ENCODE assay signal across 3 fruit fly cellular contexts in genomic region chr2L:17582994-17583393, dm6.
TF ChIP-seq lines count a peak whose summit lies in the region.

No protein-coding gene starts in this region.

- no peak for TF ChIP-seq CTCF in whole organism, embryonic (GFP tag; optimal IDR thresholded peaks at IDR 0.05; lab: Kevin White, UChicago)

TF ChIP-seq in whole organism, embryonic, 481 proteins besides CTCF, POLR2A, EP300 and RAD21 (continues in another document):
- TF ChIP-seq Nf-YB (GFP tag; optimal IDR thresholded peaks at IDR 0.05; lab: Kevin White, UChicago) (peak; percentile 14), Oaz (GFP tag; IDR thresholded peaks at IDR 0.05; lab: Robert Waterston, UW) (no peak), MTF-1 (GFP tag; optimal IDR thresholded peaks at IDR 0.05; lab: Kevin White, UChicago; ENCODE audit: borderline replicate concordance) (no peak), CG3407 (GFP tag; optimal IDR thresholded peaks at IDR 0.05; lab: Kevin White, UChicago) (peak; percentile 48), Sox102F (GFP tag; optimal IDR thresholded peaks at IDR 0.05; lab: Kevin White, UChicago) (peak; percentile 54), HLH3B (GFP tag; IDR thresholded peaks at IDR 0.05; lab: Robert Waterston, UW) (peak; percentile 34; the same call in 1 of the 2 replicates), CG12219 (GFP tag; optimal IDR thresholded peaks at IDR 0.05; lab: Kevin White, UChicago) (peak; percentile 59), ATbp (GFP tag; optimal IDR thresholded peaks at IDR 0.05; lab: Kevin White, UChicago) (peak; percentile 58), Oli (tag; optimal IDR thresholded peaks at IDR 0.05; lab: Kevin White, UChicago) (peak; percentile 88), Dip3 (GFP tag; optimal IDR thresholded peaks at IDR 0.05; lab: Kevin White, UChicago) (peak; percentile 8), CG30431 (GFP tag; optimal IDR thresholded peaks at IDR 0.05; lab: Kevin White, UChicago) (peak; percentile 12), CG8388 (GFP tag; optimal IDR thresholded peaks at IDR 0.05; lab: Kevin White, UChicago) (peak; percentile 61), ac (GFP tag; optimal IDR thresholded peaks at IDR 0.05; lab: Kevin White, UChicago) (no peak), eve (GFP tag; optimal IDR thresholded peaks at IDR 0.05; lab: Kevin White, UChicago) (peak in 1 of 2 experiments; percentile 44), Optix (GFP tag; IDR thresholded peaks at IDR 0.05; lab: Robert Waterston, UW) (no peak; the same call in 2 of the 3 replicates), CG10462 (GFP tag; optimal IDR thresholded peaks at IDR 0.05; lab: Kevin White, UChicago) (peak; percentile 15), ara (GFP tag; IDR thresholded peaks at IDR 0.05; lab: Robert Waterston, UW) (no peak), cato (GFP tag; optimal IDR thresholded peaks at IDR 0.05; lab: Kevin White, UChicago; ENCODE audit: borderline replicate concordance) (peak; percentile 20), CG4707 (GFP tag; optimal IDR thresholded peaks at IDR 0.05; lab: Kevin White, UChicago) (no peak), Mad (GFP tag; optimal IDR thresholded peaks at IDR 0.05; lab: Kevin White, UChicago) (no peak), ems (GFP tag; optimal IDR thresholded peaks at IDR 0.05; lab: Kevin White, UChicago) (peak; percentile 14), chif (GFP tag; optimal IDR thresholded peaks at IDR 0.05; lab: Kevin White, UChicago) (peak in 1 of 2 experiments; percentile 58), CG9817 (tag; optimal IDR thresholded peaks at IDR 0.05; lab: Kevin White, UChicago) (peak; percentile 12), CG4820 (GFP tag; optimal IDR thresholded peaks at IDR 0.05; lab: Kevin White, UChicago) (peak; percentile 38), Hmr (GFP tag; optimal IDR thresholded peaks at IDR 0.05; lab: Kevin White, UChicago) (peak; percentile 40), nmo (GFP tag; optimal IDR thresholded peaks at IDR 0.05; lab: Kevin White, UChicago) (peak; percentile 58), pnt (GFP tag; optimal IDR thresholded peaks at IDR 0.05; lab: Kevin White, UChicago) (peak; percentile 45), gro (GFP tag; optimal IDR thresholded peaks at IDR 0.05; lab: Kevin White, UChicago) (no peak), CG12391 (tag; optimal IDR thresholded peaks at IDR 0.05; lab: Kevin White, UChicago) (peak; percentile 62)

TF ChIP-seq in whole organism, prepupa, 60 proteins besides CTCF, POLR2A, EP300 and RAD21:
- TF ChIP-seq Ets21C (GFP tag; optimal IDR thresholded peaks at IDR 0.05; lab: Kevin White, UChicago) (no peak), fd85E (GFP tag; optimal IDR thresholded peaks at IDR 0.05; lab: Kevin White, UChicago) (no peak), dac (GFP tag; optimal IDR thresholded peaks at IDR 0.05; lab: Kevin White, UChicago) (no peak), CG6792 (GFP tag; optimal IDR thresholded peaks at IDR 0.05; lab: Kevin White, UChicago) (no peak), CG10669 (GFP tag; optimal IDR thresholded peaks at IDR 0.05; lab: Kevin White, UChicago) (no peak), topi (GFP tag; optimal IDR thresholded peaks at IDR 0.05; lab: Kevin White, UChicago) (peak; percentile 1), fkh (GFP tag; optimal IDR thresholded peaks at IDR 0.05; lab: Kevin White, UChicago) (no peak), Sox102F (GFP tag; optimal IDR thresholded peaks at IDR 0.05; lab: Kevin White, UChicago) (no peak), Met (GFP tag; optimal IDR thresholded peaks at IDR 0.05; lab: Kevin White, UChicago) (peak; percentile 25), esn (GFP tag; optimal IDR thresholded peaks at IDR 0.05; lab: Kevin White, UChicago) (peak; percentile 6), CG32006 (GFP tag; optimal IDR thresholded peaks at IDR 0.05; lab: Kevin White, UChicago) (no peak), CG8632 (GFP tag; optimal IDR thresholded peaks at IDR 0.05; lab: Kevin White, UChicago) (no peak), CG6163 (GFP tag; IDR thresholded peaks at IDR 0.05; lab: Robert Waterston, UW) (no peak), pdm3 (GFP tag; optimal IDR thresholded peaks at IDR 0.05; lab: Kevin White, UChicago) (no peak), svp (GFP tag; lab: Kevin White, UChicago) (peak; percentile 53)

TF ChIP-seq in whole organism, wandering third instar larva, 38 proteins besides CTCF, POLR2A, EP300 and RAD21:
- peak; percentile 10 for TF ChIP-seq ey (GFP tag; optimal IDR thresholded peaks at IDR 0.05; lab: Kevin White, UChicago)
- no peak for TF ChIP-seq Mio (GFP tag; optimal IDR thresholded peaks at IDR 0.05; lab: Kevin White, UChicago)
- peak in 1 of 2 experiments; percentile 47 for TF ChIP-seq foxo (GFP tag; optimal IDR thresholded peaks at IDR 0.05; lab: Kevin White, UChicago)
- peak; percentile 30 for TF ChIP-seq h (GFP tag; optimal IDR thresholded peaks at IDR 0.05; lab: Kevin White, UChicago)
- peak; percentile 6 for TF ChIP-seq OdsH (GFP tag; optimal IDR thresholded peaks at IDR 0.05; lab: Kevin White, UChicago)
- TF ChIP-seq Hr83 (GFP tag; optimal IDR thresholded peaks at IDR 0.05; lab: Kevin White, UChicago; ENCODE audit: poor library complexity, severe bottlenecking), result no peak
- TF ChIP-seq fru (GFP tag; optimal IDR thresholded peaks at IDR 0.05; lab: Kevin White, UChicago), result peak; percentile 46
- TF ChIP-seq dl (GFP tag; optimal IDR thresholded peaks at IDR 0.05; lab: Kevin White, UChicago; ENCODE audit: insufficient read depth in 1 of 2, partially characterized antibody in 2 of 2), result no peak
- peak; percentile 18 for TF ChIP-seq rgr (GFP tag; optimal IDR thresholded peaks at IDR 0.05; lab: Kevin White, UChicago)
- TF ChIP-seq br (GFP tag; optimal IDR thresholded peaks at IDR 0.05; lab: Kevin White, UChicago), result peak; percentile 4

Comparison
In these comparisons a context has a peak if more than half of its experiments do, and no peak if none do; other contexts are left out.
1. Of the 7 proteins assayed by ChIP-seq in both whole organism, embryonic and whole organism, prepupa: peak only in whole organism, embryonic: Blimp-1 and Sox102F; only in whole organism, prepupa: none; in both: none; in neither: 5.